Fruit fly (Drosophila melanogaster): ENCODE measurements around the gene Ice2.

Ice2 gene

DNA sequence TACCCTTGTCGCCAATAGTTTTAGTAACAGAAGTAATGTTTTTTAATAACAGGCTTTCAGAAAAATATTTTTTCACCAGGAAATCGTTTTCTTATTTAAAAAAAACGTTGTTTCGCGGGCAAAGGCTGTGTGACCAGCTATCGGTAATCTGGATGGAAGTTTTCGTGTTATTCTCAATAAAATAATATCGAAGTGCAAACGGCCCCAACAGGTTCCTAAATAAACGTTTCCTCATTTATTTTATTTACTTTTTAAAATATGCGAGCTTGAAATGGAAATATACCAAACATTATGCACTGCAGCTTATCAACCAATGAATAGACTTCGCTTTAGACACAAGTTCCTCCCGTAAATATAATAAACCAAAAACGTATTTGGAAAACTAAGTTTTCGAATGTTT lies at the start of gene Ice2:
Ice2 (plus strand) TSS at position 167 of the 400 bp plus-strand sequence.
- TF ChIP-seq psq (optimal IDR thresholded peaks at IDR 0.05) (no peak), ttk (optimal IDR thresholded peaks at IDR 0.05) (no peak), h (optimal IDR thresholded peaks at IDR 0.05) (no peak), insv (optimal IDR thresholded peaks at IDR 0.05) (no peak), Myc (optimal IDR thresholded peaks at IDR 0.05) (no peak), Sin3A (optimal IDR thresholded peaks at IDR 0.05) (no peak)

DNA sequence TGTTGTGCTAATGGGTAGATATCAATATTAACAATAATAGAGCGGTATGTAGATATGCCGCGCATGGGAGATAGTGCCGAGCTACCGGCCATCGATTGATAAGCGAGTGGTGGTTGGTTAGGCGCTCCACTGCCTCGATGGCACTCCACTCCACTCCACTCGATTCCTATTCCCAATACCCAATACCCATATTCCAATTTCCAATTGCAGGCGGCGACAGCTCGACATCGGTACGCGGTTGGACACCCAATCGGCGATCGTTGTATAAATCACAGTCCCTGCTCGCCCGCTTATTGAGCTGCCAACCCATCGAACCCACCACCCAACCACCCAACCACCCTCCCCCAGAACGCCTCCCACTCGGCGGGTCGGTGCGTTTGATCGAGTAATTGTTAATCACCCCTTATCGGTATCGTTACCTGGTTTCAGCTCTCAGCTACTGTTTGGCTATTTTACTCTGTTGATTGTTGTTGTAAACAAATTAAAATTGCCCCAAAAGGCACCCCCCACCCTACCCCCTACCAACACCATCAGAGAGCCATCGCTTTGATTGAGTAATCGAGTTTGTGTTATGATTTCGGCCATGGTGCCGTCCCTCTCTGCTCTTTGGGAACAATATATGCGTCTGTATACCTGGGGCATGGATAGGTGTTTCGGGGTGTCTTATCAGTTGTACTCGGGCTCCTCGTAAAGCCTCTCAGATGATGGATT lies 49.0 kb upstream of the Ice2 start, which contains the start of gene HHEX:
HHEX (minus strand) TSS at position 51 of the 711 bp plus-strand sequence.
- no peak for TF ChIP-seq psq (optimal IDR thresholded peaks at IDR 0.05)

DNA sequence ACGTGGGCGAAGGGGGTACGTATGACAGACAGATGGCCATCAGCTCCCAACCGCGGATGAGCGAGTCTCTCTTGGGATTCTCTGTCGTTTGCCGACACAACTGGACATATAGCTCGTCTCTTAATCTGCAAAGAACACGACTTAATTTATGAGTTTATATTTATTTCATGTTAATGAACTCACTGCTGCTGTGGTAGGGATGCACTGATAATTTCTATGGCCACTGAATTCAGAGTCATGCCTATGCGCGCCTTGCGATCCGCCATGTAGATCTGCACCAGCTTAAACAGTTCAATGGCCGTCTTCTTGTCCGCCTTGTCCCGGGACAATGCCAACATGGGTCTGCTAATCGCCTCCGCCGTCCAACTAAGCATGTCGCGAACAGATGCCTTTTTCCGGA lies 45.0 kb upstream of the Ice2 start:
- TF ChIP-seq h (optimal IDR thresholded peaks at IDR 0.05) (no peak), ttk (optimal IDR thresholded peaks at IDR 0.05) (no peak), Myc (optimal IDR thresholded peaks at IDR 0.05) (no peak), Sin3A (optimal IDR thresholded peaks at IDR 0.05) (no peak), insv (optimal IDR thresholded peaks at IDR 0.05) (no peak), psq (optimal IDR thresholded peaks at IDR 0.05) (no peak)

DNA sequence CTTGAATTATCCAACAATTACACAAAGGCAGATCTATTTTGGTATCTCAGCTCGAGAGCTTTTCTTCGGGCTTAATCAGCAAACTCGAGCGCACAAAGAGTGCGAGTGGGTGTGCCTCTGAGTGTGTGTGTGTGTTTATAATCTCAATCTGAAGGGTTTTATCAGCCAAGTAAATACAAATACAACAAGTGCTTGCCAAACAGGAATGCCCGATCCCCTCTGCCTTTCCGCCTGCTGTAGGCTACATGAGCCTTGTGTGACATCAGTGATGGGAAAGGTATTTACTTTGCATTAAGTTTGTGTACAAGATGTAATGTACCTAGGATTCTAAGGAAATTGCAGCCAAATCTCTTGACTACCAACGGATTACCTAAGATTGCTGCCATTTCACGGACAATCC lies 40.6 kb upstream of the Ice2 start:
- no peak for TF ChIP-seq Myc (optimal IDR thresholded peaks at IDR 0.05)
- no peak for TF ChIP-seq insv (optimal IDR thresholded peaks at IDR 0.05)
- no peak for TF ChIP-seq ttk (optimal IDR thresholded peaks at IDR 0.05)
- no peak for TF ChIP-seq Sin3A (optimal IDR thresholded peaks at IDR 0.05)
- TF ChIP-seq h (optimal IDR thresholded peaks at IDR 0.05) = no peak
- no peak for TF ChIP-seq psq (optimal IDR thresholded peaks at IDR 0.05)

DNA sequence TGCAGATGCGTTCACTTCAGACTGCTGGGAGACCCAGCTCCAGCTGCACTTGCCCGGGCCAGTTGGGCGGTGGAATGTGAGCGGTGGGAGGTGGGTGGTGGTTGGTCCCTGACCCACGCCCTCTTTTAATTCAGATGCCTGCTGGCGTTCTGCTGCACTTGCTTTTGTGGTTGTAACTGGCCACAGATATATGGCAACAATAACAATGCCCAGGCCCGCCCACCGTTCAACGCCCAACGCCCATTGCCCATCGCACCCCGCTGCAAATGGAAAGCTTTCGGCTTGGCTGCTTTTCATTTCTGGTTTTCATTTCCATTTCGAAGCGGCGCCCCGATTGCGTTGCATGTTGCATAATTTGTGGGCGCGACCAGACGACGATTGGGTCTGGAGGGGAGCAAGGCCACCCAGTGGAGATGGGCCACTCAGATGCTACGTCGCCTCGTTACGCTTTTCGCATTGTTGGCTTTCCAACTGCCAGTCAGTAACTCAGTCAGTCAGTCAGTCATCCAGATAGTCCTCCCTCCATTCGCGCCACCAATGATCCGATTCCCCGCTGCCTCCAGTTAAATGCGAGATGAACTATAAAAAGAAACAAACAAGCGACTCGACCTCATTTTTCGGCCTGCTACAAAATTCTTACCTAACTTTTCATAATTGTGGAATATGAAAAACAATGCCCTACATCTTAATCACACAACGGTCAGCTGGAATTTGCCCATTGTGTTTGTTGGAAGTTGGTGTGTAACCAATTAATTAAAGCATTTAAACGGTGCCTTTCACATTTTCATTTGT lies 39.6 kb upstream of the Ice2 start:
- TF ChIP-seq insv (optimal IDR thresholded peaks at IDR 0.05) (no peak), psq (optimal IDR thresholded peaks at IDR 0.05) (no peak), h (optimal IDR thresholded peaks at IDR 0.05) (no peak), Myc (optimal IDR thresholded peaks at IDR 0.05) (no peak), ttk (optimal IDR thresholded peaks at IDR 0.05) (no peak)

DNA sequence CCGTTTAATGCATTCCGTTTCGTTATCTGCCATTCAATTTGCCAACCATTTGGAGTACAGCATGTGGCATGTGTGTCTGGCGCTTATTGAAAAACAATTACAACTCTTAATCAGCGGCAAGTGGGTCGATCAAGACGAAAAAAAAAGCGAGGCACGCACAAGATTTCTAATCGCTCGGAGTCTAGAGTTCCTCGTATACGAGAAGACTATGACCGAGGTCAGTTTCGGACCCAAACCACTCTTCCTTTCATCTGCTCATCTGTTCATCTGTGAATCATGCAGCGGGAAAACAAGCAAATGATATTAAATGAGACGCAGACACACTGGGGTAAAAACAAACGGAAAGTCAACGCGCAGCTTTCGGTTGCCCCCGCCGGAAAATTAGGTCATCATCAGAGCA lies 38.5 kb upstream of the Ice2 start:
- TF ChIP-seq Sin3A (optimal IDR thresholded peaks at IDR 0.05) (no peak), Myc (optimal IDR thresholded peaks at IDR 0.05) (no peak), ttk (optimal IDR thresholded peaks at IDR 0.05) (no peak), psq (optimal IDR thresholded peaks at IDR 0.05) (no peak), h (optimal IDR thresholded peaks at IDR 0.05) (no peak), insv (optimal IDR thresholded peaks at IDR 0.05) (no peak)

DNA sequence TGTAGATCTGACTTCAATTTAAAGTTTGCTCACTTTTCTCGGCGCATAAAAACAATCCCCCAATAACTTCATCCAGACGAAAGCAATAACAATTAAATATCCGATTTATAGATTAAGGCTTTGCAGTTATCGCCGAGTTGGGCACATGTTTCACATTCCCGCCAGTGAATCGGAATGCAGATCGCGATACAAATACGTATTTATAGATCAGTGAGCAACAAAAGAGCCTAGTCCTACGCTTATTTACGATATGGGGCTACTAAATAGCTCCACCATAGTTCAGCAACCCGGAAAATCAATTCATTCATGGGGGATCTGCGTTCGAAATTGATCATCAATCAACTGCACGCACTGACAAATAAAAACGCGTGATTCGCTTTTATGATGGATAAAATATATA lies 38.0 kb upstream of the Ice2 start:
- TF ChIP-seq psq (optimal IDR thresholded peaks at IDR 0.05) (no peak), h (optimal IDR thresholded peaks at IDR 0.05) (no peak), Myc (optimal IDR thresholded peaks at IDR 0.05) (no peak), ttk (optimal IDR thresholded peaks at IDR 0.05) (no peak), insv (optimal IDR thresholded peaks at IDR 0.05) (no peak), Sin3A (optimal IDR thresholded peaks at IDR 0.05) (no peak)

DNA sequence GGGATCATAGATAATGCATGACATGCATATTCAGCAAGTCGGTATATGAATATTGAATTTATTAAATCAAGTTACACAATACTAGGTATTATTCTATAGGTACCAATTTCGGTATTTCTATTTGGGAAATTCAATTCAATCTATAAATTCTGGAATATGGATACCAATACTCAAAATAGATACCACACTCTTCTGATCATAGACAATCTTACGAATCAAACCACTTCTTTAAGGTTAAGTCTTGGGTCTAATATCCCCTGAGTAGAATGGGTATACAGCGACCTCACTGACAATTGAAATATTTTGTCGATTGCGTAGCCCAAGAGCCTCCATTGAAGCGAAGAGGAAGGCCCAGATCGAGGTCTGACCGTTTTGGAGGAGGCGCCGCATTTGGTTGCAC lies 37.2 kb upstream of the Ice2 start:
- TF ChIP-seq insv (optimal IDR thresholded peaks at IDR 0.05) (no peak), h (optimal IDR thresholded peaks at IDR 0.05) (no peak), Myc (optimal IDR thresholded peaks at IDR 0.05) (no peak), ttk (optimal IDR thresholded peaks at IDR 0.05) (no peak), psq (optimal IDR thresholded peaks at IDR 0.05) (no peak), Sin3A (optimal IDR thresholded peaks at IDR 0.05) (no peak)

DNA sequence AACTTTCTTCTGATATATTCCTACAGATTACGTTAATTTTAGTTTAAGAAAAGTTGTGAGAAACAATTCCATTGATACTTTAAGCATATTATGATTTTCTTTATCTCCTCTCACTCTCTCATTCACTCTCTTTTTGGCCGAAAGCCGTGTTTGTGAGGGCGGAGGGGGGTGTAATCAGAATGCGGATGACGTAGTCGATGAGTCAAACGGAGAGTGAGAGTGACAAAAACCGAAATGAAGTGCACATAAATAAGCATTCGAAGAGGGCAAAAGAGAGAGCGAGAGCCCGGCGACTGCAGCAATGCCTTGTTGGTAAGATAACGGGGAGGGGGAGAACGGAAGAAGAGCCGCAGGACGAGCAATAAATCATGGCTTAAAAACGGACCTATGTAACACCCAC lies 35.7 kb upstream of the Ice2 start:
- no peak for TF ChIP-seq h (optimal IDR thresholded peaks at IDR 0.05)
- TF ChIP-seq psq (optimal IDR thresholded peaks at IDR 0.05) = no peak
- no peak for TF ChIP-seq insv (optimal IDR thresholded peaks at IDR 0.05)

DNA sequence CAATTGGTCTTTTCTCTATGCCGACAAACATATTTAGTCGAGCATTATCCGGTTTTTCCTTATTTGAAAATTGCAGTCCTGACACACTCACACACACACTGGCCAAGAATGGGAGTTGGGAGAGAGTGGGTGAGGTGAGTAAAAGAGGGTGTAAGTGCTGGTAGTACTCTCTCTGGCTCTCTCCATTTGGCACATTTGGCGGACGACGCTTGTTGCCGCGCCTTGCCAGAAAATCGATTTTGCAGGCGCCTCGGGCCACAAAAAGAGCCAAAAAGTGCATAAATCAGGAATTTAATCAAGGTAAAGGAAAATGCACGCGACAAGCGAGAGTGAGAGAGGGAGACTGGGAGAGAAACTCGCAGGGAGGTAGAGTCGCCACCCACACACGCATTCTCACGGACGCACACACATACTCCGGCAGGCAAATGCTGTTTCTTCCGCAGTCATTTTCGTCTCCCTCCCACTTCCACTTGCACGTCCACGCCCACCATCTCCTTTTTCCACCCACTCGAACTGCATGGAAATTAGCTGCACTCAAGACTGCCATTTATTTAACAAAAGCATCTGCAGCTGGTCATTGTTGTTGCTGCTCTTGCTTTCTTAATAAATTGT lies 33.4 kb upstream of the Ice2 start:
- TF ChIP-seq Sin3A (optimal IDR thresholded peaks at IDR 0.05) (no peak), ttk (optimal IDR thresholded peaks at IDR 0.05) (no peak), h (optimal IDR thresholded peaks at IDR 0.05) (no peak)

DNA sequence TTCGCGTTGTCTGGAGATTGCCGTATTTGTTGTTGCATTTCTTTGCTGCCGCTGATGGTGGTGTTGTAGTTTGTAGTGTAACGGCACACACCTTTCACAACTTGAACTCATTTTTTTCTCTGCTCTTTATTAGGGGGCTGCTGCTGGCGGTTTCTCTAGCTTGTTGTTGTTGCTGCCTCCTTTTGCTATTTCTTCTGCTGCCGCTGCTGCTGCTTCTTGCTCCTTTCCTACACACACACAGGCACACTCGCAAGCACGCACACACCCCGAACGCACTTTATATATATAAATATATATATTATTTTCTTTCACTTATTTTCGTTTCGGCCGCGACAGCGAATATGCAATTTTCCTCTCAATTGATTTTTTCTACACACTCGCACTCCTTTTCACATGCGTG lies 32.9 kb upstream of the Ice2 start:
- TF ChIP-seq Sin3A (optimal IDR thresholded peaks at IDR 0.05) (no peak), psq (optimal IDR thresholded peaks at IDR 0.05) (no peak), ttk (optimal IDR thresholded peaks at IDR 0.05) (no peak), h (optimal IDR thresholded peaks at IDR 0.05) (no peak), insv (optimal IDR thresholded peaks at IDR 0.05) (no peak), Myc (optimal IDR thresholded peaks at IDR 0.05) (no peak)

DNA sequence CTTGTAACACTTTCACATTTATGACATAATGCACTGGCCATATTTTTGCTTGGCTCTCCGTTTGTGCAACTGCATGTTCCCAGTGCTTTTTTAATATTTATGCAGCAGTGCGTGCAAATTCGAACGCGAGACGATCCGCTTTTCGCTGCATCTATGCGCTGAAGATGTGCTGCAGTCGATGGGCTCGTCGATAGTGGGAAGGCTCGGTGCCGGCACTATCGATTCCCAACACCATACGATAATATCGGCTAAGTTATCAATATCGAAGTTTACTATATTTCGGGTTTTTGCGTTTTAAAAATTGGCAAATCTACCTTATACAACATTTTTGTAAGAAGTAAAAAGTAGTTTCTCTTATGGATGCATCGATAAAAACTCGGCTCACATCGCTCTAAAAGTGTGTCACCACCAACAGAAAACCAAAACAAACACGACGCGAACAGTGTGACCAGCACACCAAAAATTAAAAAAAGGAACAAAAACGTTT lies 32.3 kb upstream of the Ice2 start, which contains the start of gene RhoGAP93B:
RhoGAP93B (minus strand) TSS at position 197 of the 487 bp plus-strand sequence.
- TF ChIP-seq insv (optimal IDR thresholded peaks at IDR 0.05) (no peak), h (optimal IDR thresholded peaks at IDR 0.05) (no peak), psq (optimal IDR thresholded peaks at IDR 0.05) (no peak), Sin3A (optimal IDR thresholded peaks at IDR 0.05) (no peak), ttk (optimal IDR thresholded peaks at IDR 0.05) (no peak), Myc (optimal IDR thresholded peaks at IDR 0.05) (no peak)
